Fruit fly (Drosophila melanogaster) whole organism, embryonic: ENCODE results near the gene CG5196.

ENCODE experiments used
- CG10147 ChIP-seq: fragments of 200-800 bp; sonication (Bioruptor generic); optimal IDR thresholded peaks from 2 replicates; lab custom pipeline; 2019; ENCODE audit warnings: missing biosample characterization, mild to moderate bottlenecking, missing genetic modification characterization, moderate library complexity
- CG10654 ChIP-seq: fragments of 200-800 bp; sonication (Bioruptor generic); optimal IDR thresholded peaks from 2 replicates; lab custom pipeline; 2016; ENCODE audit warnings: missing biosample characterization, missing genetic modification characterization
- CG11398 ChIP-seq: fragments of 200-800 bp; sonication (Bioruptor generic); optimal IDR thresholded peaks from 2 replicates; lab custom pipeline; 2016; ENCODE audit warnings: missing biosample characterization, missing genetic modification characterization
- CG12236 ChIP-seq: fragments of 200-800 bp; sonication (Bioruptor generic); optimal IDR thresholded peaks from 2 replicates; lab custom pipeline; 2016; ENCODE audit warnings: missing biosample characterization, missing genetic modification characterization
- CG12942 ChIP-seq: fragments of 200-800 bp; sonication (Bioruptor generic); optimal IDR thresholded peaks from 3 replicates; lab custom pipeline; 2016; ENCODE audit warnings: missing biosample characterization, missing genetic modification characterization
- CG13296 ChIP-seq: fragments of 200-800 bp; sonication (Bioruptor generic); optimal IDR thresholded peaks from 3 replicates; lab custom pipeline; 2018; ENCODE audit warnings: missing biosample characterization, mild to moderate bottlenecking, missing genetic modification characterization
- CG15479 ChIP-seq: fragments of 200-800 bp; sonication (Bioruptor generic); optimal IDR thresholded peaks from 3 replicates; lab custom pipeline; 2019; ENCODE audit warnings: missing biosample characterization, mild to moderate bottlenecking, missing genetic modification characterization, moderate library complexity
- CG2199 ChIP-seq: fragments of 200-800 bp; sonication (Bioruptor generic); IDR thresholded peaks from 3 replicates; pipeline ENCODE4 v1.3.6; 2022; ENCODE audit warnings: missing biosample characterization, missing genetic modification characterization
- CG2678 ChIP-seq: fragments of 200-800 bp; sonication (Bioruptor generic); optimal IDR thresholded peaks from 3 replicates; lab custom pipeline; 2019; ENCODE audit warnings: missing biosample characterization, mild to moderate bottlenecking, missing genetic modification characterization, moderate library complexity
- CG30020 ChIP-seq: fragments of 200-800 bp; optimal IDR thresholded peaks from 2 replicates; lab custom pipeline; 2019; ENCODE audit warnings: missing biosample characterization, mild to moderate bottlenecking, missing genetic modification characterization, moderate library complexity
- CG30403 ChIP-seq: fragments of 200-800 bp; sonication (Bioruptor generic); optimal IDR thresholded peaks from 3 replicates; lab custom pipeline; 2016; ENCODE audit warnings: missing biosample characterization, missing genetic modification characterization
- CG34422 ChIP-seq: fragments of 200-800 bp; sonication (Bioruptor generic); IDR thresholded peaks from 3 replicates; pipeline ENCODE4 v1.3.6; 2022; ENCODE audit warnings: missing biosample characterization, missing genetic modification characterization
- CG4282 ChIP-seq: fragments of 200-800 bp; sonication (Bioruptor generic); optimal IDR thresholded peaks from 2 replicates; lab custom pipeline; 2016; ENCODE audit warnings: missing biosample characterization, missing genetic modification characterization
- CG7928 ChIP-seq: fragments of 200-800 bp; sonication (Bioruptor generic); optimal IDR thresholded peaks from 2 replicates; lab custom pipeline; 2017; ENCODE audit warnings: missing biosample characterization, mild to moderate bottlenecking, missing genetic modification characterization
- CG8281 ChIP-seq: fragments of 200-800 bp; sonication (Bioruptor generic); optimal IDR thresholded peaks from 2 replicates; lab custom pipeline; 2018; ENCODE audit warnings: missing biosample characterization, mild to moderate bottlenecking, missing genetic modification characterization, moderate library complexity
- CG8765 ChIP-seq: fragments of 200-800 bp; sonication (Bioruptor generic); IDR thresholded peaks from 2 replicates; pipeline ENCODE4 v1.3.6; 2022; ENCODE audit warnings: missing biosample characterization, missing genetic modification characterization
- CG9215 ChIP-seq: fragments of 200-800 bp; sonication (Bioruptor generic); IDR thresholded peaks from 2 replicates; pipeline ENCODE4 v1.3.6; 2022; ENCODE audit warnings: missing biosample characterization, missing genetic modification characterization
- CG9437 ChIP-seq: fragments of 200-800 bp; sonication (Bioruptor generic); optimal IDR thresholded peaks from 2 replicates; lab custom pipeline; 2018; ENCODE audit warnings: missing biosample characterization, mild to moderate bottlenecking, missing genetic modification characterization
- CG9876 ChIP-seq: fragments of 200-800 bp; sonication (Bioruptor generic); optimal IDR thresholded peaks from 2 replicates; lab custom pipeline; 2016; ENCODE audit warnings: missing biosample characterization, missing genetic modification characterization
- Deaf1 ChIP-seq: fragments of 200-800 bp; optimal IDR thresholded peaks from 3 replicates; lab custom pipeline; 2019; ENCODE audit warnings: missing biosample characterization, mild to moderate bottlenecking, missing genetic modification characterization, moderate library complexity
- Eip74EF ChIP-seq, 2 experiments: fragments of 200-800 bp in 1 of 2; fragments of >200 bp in 1 of 2; sonication (Bioruptor generic) in 1 of 2; optimal IDR thresholded peaks; 2 replicates each; lab custom pipeline; 2017 to 2019; ENCODE audit warnings: missing biosample characterization in 2 of 2, missing genetic modification characterization in 2 of 2, mild to moderate bottlenecking in 1 of 2, moderate library complexity in 1 of 2
- Hand ChIP-seq: fragments of 200-800 bp; sonication (Bioruptor generic); optimal IDR thresholded peaks from 2 replicates; lab custom pipeline; 2017; ENCODE audit warnings: mild to moderate bottlenecking, missing biosample characterization, missing genetic modification reagents, missing genetic modification characterization
- Mad ChIP-seq: fragments of 200-800 bp; sonication (Bioruptor generic); optimal IDR thresholded peaks from 2 replicates; lab custom pipeline; 2016; ENCODE audit warnings: missing biosample characterization, missing genetic modification characterization
- Meics ChIP-seq: fragments of 200-800 bp; sonication (Bioruptor generic); optimal IDR thresholded peaks from 2 replicates; lab custom pipeline; 2017; ENCODE audit warnings: missing biosample characterization, mild to moderate bottlenecking, missing genetic modification characterization
- Ravus ChIP-seq: fragments of 200-800 bp; sonication (Bioruptor generic); IDR thresholded peaks from 2 replicates; pipeline ENCODE4 v1.3.6; 2022; ENCODE audit warnings: missing biosample characterization, missing genetic modification characterization
- Sry-δ ChIP-seq: fragments of 200-800 bp; sonication (Bioruptor generic); optimal IDR thresholded peaks from 2 replicates; lab custom pipeline; 2016; ENCODE audit warnings: missing biosample characterization, missing genetic modification characterization
- Xbp1 ChIP-seq: fragments of 200-800 bp; sonication (Bioruptor generic); optimal IDR thresholded peaks from 3 replicates; lab custom pipeline; 2016; ENCODE audit warnings: missing biosample characterization, mild to moderate bottlenecking, missing genetic modification characterization
- bigmax ChIP-seq: fragments of 200-800 bp; sonication (Bioruptor generic); optimal IDR thresholded peaks from 2 replicates; lab custom pipeline; 2018; ENCODE audit warnings: missing biosample characterization, mild to moderate bottlenecking, missing genetic modification characterization
- dmrt99B ChIP-seq: fragments of 200-800 bp; sonication (Bioruptor generic); optimal IDR thresholded peaks from 2 replicates; lab custom pipeline; 2018; ENCODE audit warnings: missing biosample characterization, mild to moderate bottlenecking, missing genetic modification characterization, moderate library complexity
- dysf ChIP-seq: fragments of 200-800 bp; sonication (Bioruptor generic); IDR thresholded peaks from 3 replicates; pipeline ENCODE4 v1.3.6; 2022; ENCODE audit warnings: missing biosample characterization, missing genetic modification characterization
- ems ChIP-seq: fragments of 200-800 bp; sonication (Bioruptor generic); optimal IDR thresholded peaks from 3 replicates; lab custom pipeline; 2016; ENCODE audit warnings: missing biosample characterization, missing genetic modification characterization
- gcm ChIP-seq: fragments of 200-800 bp; sonication (Bioruptor generic); optimal IDR thresholded peaks from 2 replicates; lab custom pipeline; 2019; ENCODE audit warnings: missing biosample characterization, mild to moderate bottlenecking, missing genetic modification characterization, moderate library complexity
- gsb-n ChIP-seq: fragments of 200-800 bp; sonication (Bioruptor generic); optimal IDR thresholded peaks from 3 replicates; lab custom pipeline; 2018; ENCODE audit warnings: missing biosample characterization, mild to moderate bottlenecking, missing genetic modification characterization
- hkb ChIP-seq, 2 experiments: fragments of 200-800 bp in 1 of 2; fragments of >200 bp in 1 of 2; sonication (Bioruptor generic) in 1 of 2; IDR thresholded peaks in 1 of 2; optimal IDR thresholded peaks in 1 of 2; 2 replicates each; pipeline versions ENCODE4 v1.3.6 to Lab custom; 2017 to 2022; ENCODE audit warnings: missing biosample characterization in 1 of 2, missing genetic modification characterization in 1 of 2
- luna ChIP-seq: fragments of 200-800 bp; sonication (Bioruptor generic); optimal IDR thresholded peaks from 2 replicates; lab custom pipeline; 2016; ENCODE audit warnings: missing biosample characterization, missing genetic modification characterization
- nom ChIP-seq: fragments of 200-800 bp; sonication (Bioruptor generic); optimal IDR thresholded peaks from 2 replicates; lab custom pipeline; 2017; ENCODE audit warnings: missing biosample characterization, missing genetic modification characterization, mild to moderate bottlenecking, moderate library complexity, missing genetic modification reagents
- otp ChIP-seq: fragments of 200-800 bp; sonication (Bioruptor generic); IDR thresholded peaks from 3 replicates; pipeline ENCODE4, ENCODE4 v1.3.6; 2022; ENCODE audit warnings: missing biosample characterization, missing genetic modification characterization
- phol ChIP-seq: fragments of 200-800 bp; sonication (Bioruptor generic); optimal IDR thresholded peaks from 3 replicates; lab custom pipeline; 2018; ENCODE audit warnings: missing biosample characterization, mild to moderate bottlenecking, missing genetic modification characterization, moderate library complexity
- sob ChIP-seq: fragments of 200-800 bp; sonication (Bioruptor generic); IDR thresholded peaks from 2 replicates; pipeline ENCODE4 v1.3.6; 2022; ENCODE audit warnings: missing biosample characterization, missing genetic modification characterization
- tin ChIP-seq: fragments of 200-800 bp; sonication (Bioruptor generic); optimal IDR thresholded peaks from 3 replicates; lab custom pipeline; 2016; ENCODE audit warnings: missing biosample characterization, missing genetic modification characterization
- tll ChIP-seq, 2 experiments: fragments of 200-800 bp in 1 of 2; fragments of >200 bp in 1 of 2; sonication (Bioruptor generic) in 1 of 2; optimal IDR thresholded peaks; 2 replicates each; lab custom pipeline; 2017 to 2019; ENCODE audit warnings: missing biosample characterization in 2 of 2, missing genetic modification characterization in 2 of 2, mild to moderate bottlenecking in 1 of 2, moderate library complexity in 1 of 2
- tx ChIP-seq: fragments of 200-800 bp; sonication (Bioruptor generic); optimal IDR thresholded peaks from 2 replicates; lab custom pipeline; 2016; ENCODE audit warnings: missing biosample characterization, missing genetic modification characterization
- zf30C ChIP-seq: fragments of 200-800 bp; sonication (Bioruptor generic); optimal IDR thresholded peaks from 3 replicates; lab custom pipeline; 2018; ENCODE audit warnings: missing biosample characterization, mild to moderate bottlenecking, missing genetic modification characterization

Gene CG5196

dm6 chr3R:12406235-12407196 is 1.6 kb upstream of the CG5196 start, which contains the start of gene CG5167 (continued):
- TF ChIP-seq CG30403 (GFP tag; lab: Kevin White, UChicago): peak; percentile 34
- TF ChIP-seq CG9876 (GFP tag; lab: Kevin White, UChicago): no peak
- TF ChIP-seq Hand (GFP tag; lab: Kevin White, UChicago): no peak
- TF ChIP-seq CG12942 (GFP tag; lab: Kevin White, UChicago): peak; percentile 18
- TF ChIP-seq ems (GFP tag; lab: Kevin White, UChicago): no peak
- no peak for TF ChIP-seq Mad
- peak; percentile 95 for TF ChIP-seq nom (GFP tag; lab: Kevin White, UChicago)
- TF ChIP-seq CG10147: peak; percentile 25
- TF ChIP-seq Eip74EF (GFP tag; optimal IDR thresholded peaks at IDR 0.05; lab: Kevin White, UChicago): no peak
- TF ChIP-seq tx (GFP tag; lab: Kevin White, UChicago): no peak
- no peak for TF ChIP-seq otp
- TF ChIP-seq dysf (GFP tag; lab: Robert Waterston, UW): 0 out of 3 replicates have a peak, but pooled peaks have one; percentile 22
- peak; percentile 31 for TF ChIP-seq CG13296 (GFP tag; lab: Kevin White, UChicago)
- TF ChIP-seq CG9215 (GFP tag; lab: Robert Waterston, UW): no peak
- TF ChIP-seq CG7928 (GFP tag; lab: Kevin White, UChicago): no peak
- TF ChIP-seq Sry-δ (GFP tag; lab: Kevin White, UChicago): peak; percentile 45
- TF ChIP-seq gsb-n (tag; lab: Kevin White, UChicago): peak; percentile 7
- TF ChIP-seq Meics (GFP tag; lab: Kevin White, UChicago): peak; percentile 38
- TF ChIP-seq Xbp1 (GFP tag; lab: Kevin White, UChicago): peak; percentile 28
- peak; percentile 5 for TF ChIP-seq CG30020 (tag; lab: Kevin White, UChicago)
- TF ChIP-seq gcm: peak; percentile 19
- TF ChIP-seq CG12236: no peak
- no peak for TF ChIP-seq Ravus (GFP tag; lab: Robert Waterston, UW)
- no peak for TF ChIP-seq bigmax (GFP tag; lab: Kevin White, UChicago)
- TF ChIP-seq CG4282 (GFP tag; lab: Kevin White, UChicago): peak; percentile 18
- no peak for TF ChIP-seq dmrt99B (tag; lab: Kevin White, UChicago)
- TF ChIP-seq CG2678 (tag; lab: Kevin White, UChicago): peak; percentile 61
- no peak for TF ChIP-seq tll (GFP tag; optimal IDR thresholded peaks at IDR 0.05; lab: Kevin White, UChicago)
- TF ChIP-seq luna: peak; percentile 22
- no peak for TF ChIP-seq hkb (optimal IDR thresholded peaks at IDR 0.05; lab: Kevin White, UChicago)
- peak; percentile 59 for TF ChIP-seq hkb (GFP tag; IDR thresholded peaks at IDR 0.05; lab: Robert Waterston, UW)
- TF ChIP-seq CG15479: no peak
- peak; percentile 50 for TF ChIP-seq Deaf1
- peak; percentile 48 for TF ChIP-seq phol (tag; lab: Kevin White, UChicago)
- TF ChIP-seq CG8765: 0 out of 2 replicates have a peak, but pooled peaks have one; percentile 5
- TF ChIP-seq CG9437 (GFP tag; lab: Kevin White, UChicago): peak; percentile 85
- no peak for TF ChIP-seq zf30C (GFP tag; lab: Kevin White, UChicago)
- TF ChIP-seq CG11398 (GFP tag; lab: Kevin White, UChicago): no peak
- no peak for TF ChIP-seq CG8281 (tag; lab: Kevin White, UChicago)
- TF ChIP-seq CG10654: no peak
- TF ChIP-seq tin (GFP tag; lab: Kevin White, UChicago): peak; percentile 18
- TF ChIP-seq sob (GFP tag; lab: Robert Waterston, UW): no peak
- TF ChIP-seq CG2199 (GFP tag; lab: Robert Waterston, UW): no peak
- 0 out of 3 replicates have a peak, but pooled peaks have one; percentile 30 for TF ChIP-seq CG34422
